Fruit fly (Drosophila melanogaster): ENCODE results near the gene ush.

ush gene

DNA sequence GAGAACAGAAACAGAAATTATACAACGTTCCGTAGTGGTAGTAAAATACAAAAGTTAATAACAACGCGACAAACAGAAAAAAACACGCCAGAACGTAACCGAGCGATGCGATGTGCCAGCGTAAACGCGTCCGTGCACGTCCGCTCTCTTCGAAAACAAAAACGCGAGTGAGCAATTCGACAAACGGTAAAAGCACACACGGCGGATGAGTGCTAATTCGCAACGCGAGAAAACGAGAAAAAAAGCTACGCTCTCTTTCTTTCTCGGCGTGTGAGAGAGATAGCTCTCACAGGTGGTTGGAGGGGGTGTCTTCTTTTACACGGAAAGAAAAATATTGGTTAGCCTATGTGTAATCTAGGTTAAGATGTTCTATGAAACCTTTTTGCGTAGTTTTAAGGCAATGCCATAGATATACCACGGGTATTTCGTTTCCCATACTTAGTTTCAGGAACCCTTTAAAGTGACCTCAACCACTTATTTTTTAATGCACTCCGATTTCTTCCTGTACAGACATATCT, 3.9 kb upstream of the ush start, which contains the start of gene CG4297 (continued):
- TF ChIP-seq TFAM (GFP tag; optimal IDR thresholded peaks at IDR 0.05), result peak; percentile 74
- peak; percentile 96 for TF ChIP-seq p53 (GFP tag; optimal IDR thresholded peaks at IDR 0.05)
- TF ChIP-seq CG9215 (GFP tag; IDR thresholded peaks at IDR 0.05), result no peak
- TF ChIP-seq gsb (GFP tag; IDR thresholded peaks at IDR 0.05), result no peak
- no peak for TF ChIP-seq wor (GFP tag; IDR thresholded peaks at IDR 0.05)
- peak; percentile 69 for TF ChIP-seq sima (GFP tag; optimal IDR thresholded peaks at IDR 0.05)
- TF ChIP-seq ATbp (GFP tag; optimal IDR thresholded peaks at IDR 0.05), result peak; percentile 94
- TF ChIP-seq CG17612 (GFP tag; IDR thresholded peaks at IDR 0.05), result no peak
- peak; percentile 94 for TF ChIP-seq Six4 (GFP tag; optimal IDR thresholded peaks at IDR 0.05)
- TF ChIP-seq CG12104 (GFP tag; optimal IDR thresholded peaks at IDR 0.05), result peak; percentile 79
- TF ChIP-seq Hr78 (GFP tag; optimal IDR thresholded peaks at IDR 0.05), result peak in 1 of 2 experiments; percentile 79
- peak; percentile 96 for TF ChIP-seq CG13624 (GFP tag; optimal IDR thresholded peaks at IDR 0.05)
- no peak for TF ChIP-seq CG13287 (GFP tag; IDR thresholded peaks at IDR 0.05; ENCODE audit: partially characterized antibody)
- TF ChIP-seq ems (GFP tag; optimal IDR thresholded peaks at IDR 0.05), result peak; percentile 93
- peak; percentile 91 for TF ChIP-seq CG5245 (GFP tag; optimal IDR thresholded peaks at IDR 0.05)
- TF ChIP-seq CG13123 (GFP tag; optimal IDR thresholded peaks at IDR 0.05), result peak; percentile 76
- TF ChIP-seq CG11723 (GFP tag; optimal IDR thresholded peaks at IDR 0.05), result peak; percentile 82
- TF ChIP-seq her (GFP tag; optimal IDR thresholded peaks at IDR 0.05), result peak; percentile 94
- TF ChIP-seq Hand (GFP tag; optimal IDR thresholded peaks at IDR 0.05), result peak; percentile 94
- no peak for TF ChIP-seq bbx (GFP tag; IDR thresholded peaks at IDR 0.05; ENCODE audit: partially characterized antibody)
- TF ChIP-seq sr (GFP tag; IDR thresholded peaks at IDR 0.05), result no peak
- peak; percentile 94 for TF ChIP-seq CG9437 (GFP tag; optimal IDR thresholded peaks at IDR 0.05)
- TF ChIP-seq CoRest (tag; optimal IDR thresholded peaks at IDR 0.05), result peak; percentile 92
- no peak for TF ChIP-seq E2f2 (GFP tag; IDR thresholded peaks at IDR 0.05)
- peak; percentile 83 for TF ChIP-seq tup (GFP tag; optimal IDR thresholded peaks at IDR 0.05)
- no peak for TF ChIP-seq zfh1 (GFP tag; IDR thresholded peaks at IDR 0.05)
- no peak for TF ChIP-seq dati (GFP tag; IDR thresholded peaks at IDR 0.05)
- TF ChIP-seq gce (GFP tag; IDR thresholded peaks at IDR 0.05), result no peak
- peak; percentile 88 for TF ChIP-seq CG9876 (GFP tag; optimal IDR thresholded peaks at IDR 0.05)
- TF ChIP-seq CG15073 (GFP tag; optimal IDR thresholded peaks at IDR 0.05), result peak; percentile 68
- peak; percentile 86 for TF ChIP-seq CG30431 (GFP tag; optimal IDR thresholded peaks at IDR 0.05)
- TF ChIP-seq Scr (GFP tag; IDR thresholded peaks at IDR 0.05; ENCODE audit: partially characterized antibody), result no peak
- peak; percentile 70 for TF ChIP-seq CG10565 (GFP tag; optimal IDR thresholded peaks at IDR 0.05)
- peak; percentile 85 for TF ChIP-seq CG7987 (GFP tag; optimal IDR thresholded peaks at IDR 0.05)
- peak; percentile 95 for TF ChIP-seq CG17359 (tag; optimal IDR thresholded peaks at IDR 0.05)
- no peak for TF ChIP-seq bowl (GFP tag; IDR thresholded peaks at IDR 0.05)
- TF ChIP-seq CG10147 (GFP tag; optimal IDR thresholded peaks at IDR 0.05), result peak; percentile 88
- TF ChIP-seq inv (GFP tag; IDR thresholded peaks at IDR 0.05; ENCODE audit: partially characterized antibody), result no peak
- peak; percentile 90 for TF ChIP-seq CG6765 (GFP tag; optimal IDR thresholded peaks at IDR 0.05)
- peak; percentile 79 for TF ChIP-seq Abd-B (GFP tag; optimal IDR thresholded peaks at IDR 0.05)
- TF ChIP-seq slbo (GFP tag; IDR thresholded peaks at IDR 0.05), result no peak
- TF ChIP-seq CG10543 (GFP tag; optimal IDR thresholded peaks at IDR 0.05), result peak; percentile 89
- no peak for TF ChIP-seq C15 (GFP tag; IDR thresholded peaks at IDR 0.05)
- TF ChIP-seq Xrp1 (GFP tag; IDR thresholded peaks at IDR 0.05), result no peak
- no peak for TF ChIP-seq amos (GFP tag; IDR thresholded peaks at IDR 0.05; ENCODE audit: partially characterized antibody)
- no peak for TF ChIP-seq CG16813 (GFP tag; IDR thresholded peaks at IDR 0.05; ENCODE audit: partially characterized antibody)
- no peak for TF ChIP-seq otp (GFP tag; IDR thresholded peaks at IDR 0.05)
- peak; percentile 92 for TF ChIP-seq CG10654 (GFP tag; optimal IDR thresholded peaks at IDR 0.05)
- no peak for TF ChIP-seq Ada2b (GFP tag; IDR thresholded peaks at IDR 0.05)
- TF ChIP-seq gro (GFP tag; optimal IDR thresholded peaks at IDR 0.05), result peak; percentile 90
- TF ChIP-seq CG1647 (GFP tag; optimal IDR thresholded peaks at IDR 0.05), result peak; percentile 89

Data from whole organism, embryonic.